Worm (Caenorhabditis elegans): ENCODE measurements around the gene F34D10.3.

The F34D10.3 gene

ce11 chrIII:3734990-3735389, 935 bp downstream of the F34D10.3 start, which contains the start of gene evl-18:
TSS of gene evl-18 (minus strand) at chrIII:3735039.
- TF ChIP-seq mes-2 (tag; optimal IDR thresholded peaks at IDR 0.05; ENCODE audit: poor library complexity, severe bottlenecking) (peak; percentile 15), dpl-1 (GFP tag; optimal IDR thresholded peaks at IDR 0.05) (peak; percentile 58), lin-38 (GFP tag; IDR thresholded peaks at IDR 0.05) (peak; percentile 71), lsy-2 (tag; optimal IDR thresholded peaks at IDR 0.05) (peak in 1 of 2 experiments; percentile 33), T26A8.4 (GFP tag; IDR thresholded peaks at IDR 0.05) (no peak)

- TF ChIP-seq zip-2 (tag; optimal IDR thresholded peaks at IDR 0.05) (no peak), pqm-1 (tag; optimal IDR thresholded peaks at IDR 0.05) (no peak), sdz-12 (GFP tag; optimal IDR thresholded peaks at IDR 0.05) (no peak), lin-39 (tag; optimal IDR thresholded peaks at IDR 0.05) (no peak), php-3 (GFP tag; IDR thresholded peaks at IDR 0.05) (no peak), hlh-30 (tag; optimal IDR thresholded peaks at IDR 0.05; ENCODE audit: insufficient read depth) (peak; percentile 69), mxl-3 (GFP tag; optimal IDR thresholded peaks at IDR 0.05) (peak; percentile 38), fkh-10 (GFP tag; optimal IDR thresholded peaks at IDR 0.05) (no peak), ama-1 (optimal IDR thresholded peaks at IDR 0.05) (peak; percentile 76), mep-1 (tag; optimal IDR thresholded peaks at IDR 0.05) (no peak), dve-1 (tag; optimal IDR thresholded peaks at IDR 0.05; ENCODE audit: insufficient read depth) (peak; percentile 33), F37D6.2 (tag; optimal IDR thresholded peaks at IDR 0.05) (peak; percentile 1), hlh-11 (tag; optimal IDR thresholded peaks at IDR 0.05) (peak; percentile 42), nhr-28 (tag; optimal IDR thresholded peaks at IDR 0.05) (no peak), aha-1 (tag) (peak; percentile 71), jun-1 (tag; optimal IDR thresholded peaks at IDR 0.05) (no peak)
Measured at ce11 chrIII:3735509-3736255, 1.6 kb downstream of the F34D10.3 start.

- TF ChIP-seq Y105C5A.15 (GFP tag; IDR thresholded peaks at IDR 0.05) (no peak), nhr-237 (tag; optimal IDR thresholded peaks at IDR 0.05) (no peak), nhr-11 (tag; optimal IDR thresholded peaks at IDR 0.05) (no peak), arid-1 (GFP tag; conservative IDR thresholded peaks at IDR 0.05) (no peak), ceh-32 (tag; optimal IDR thresholded peaks at IDR 0.05; ENCODE audit: poor library complexity) (no peak), unc-39 (tag; optimal IDR thresholded peaks at IDR 0.05) (no peak), ces-1 (GFP tag; optimal IDR thresholded peaks at IDR 0.05) (no peak), daf-19 (GFP tag; conservative IDR thresholded peaks at IDR 0.05) (no peak), fos-1 (tag; optimal IDR thresholded peaks at IDR 0.05) (no peak), ztf-11 (tag; optimal IDR thresholded peaks at IDR 0.05) (no peak), dve-1 (tag; optimal IDR thresholded peaks at IDR 0.05; ENCODE audit: insufficient read depth) (no peak), lim-7 (GFP tag; IDR thresholded peaks at IDR 0.05) (no peak), lin-38 (GFP tag; IDR thresholded peaks at IDR 0.05) (no peak), ceh-44 (GFP tag; IDR thresholded peaks at IDR 0.05) (no peak), ZK546.5 (tag; optimal IDR thresholded peaks at IDR 0.05) (no peak), daf-12 (tag; optimal IDR thresholded peaks at IDR 0.05) (no peak), aly-2 (tag; optimal IDR thresholded peaks at IDR 0.05) (no peak), lir-3 (tag; optimal IDR thresholded peaks at IDR 0.05) (no peak), nhr-102 (tag; optimal IDR thresholded peaks at IDR 0.05) (no peak), dmd-6 (GFP tag; IDR thresholded peaks at IDR 0.05) (no peak)
Measured at ce11 chrIII:3736302-3736701, 2.2 kb downstream of the F34D10.3 start, which contains the start of gene F34D10.4. TSS of gene F34D10.4 (plus strand) at chrIII:3736602.
